Worm (Caenorhabditis elegans) whole organism, L1 larva: ENCODE results near the gene F54D5.24.

Experiments
- C04F5.9 ChIP-seq: sonication (generic microtip); optimal IDR thresholded peaks from 2 replicates; lab custom pipeline; 2016; ENCODE audit warnings: missing genetic modification characterization, missing compliant biosample characterization
- C16A3.4 ChIP-seq: fragments of 150-350 bp; optimal IDR thresholded peaks from 2 replicates; lab custom pipeline; 2014; ENCODE audit warnings: missing biosample characterization, missing genetic modification characterization
- alr-1 ChIP-seq: fragments of 200-800 bp; sonication (Bioruptor generic); optimal IDR thresholded peaks from 2 replicates; lab custom pipeline; 2018; ENCODE audit warnings: borderline replicate concordance, mild to moderate bottlenecking, missing genetic modification characterization, missing compliant biosample characterization
- ama-1 ChIP-seq: fragments of 150-350 bp; optimal IDR thresholded peaks from 2 replicates; lab custom pipeline; 2014
- blmp-1 ChIP-seq: fragments of 150-350 bp; optimal IDR thresholded peaks from 2 replicates; lab custom pipeline; 2014; ENCODE audit warnings: missing biosample characterization, missing genetic modification characterization
- ceh-82 ChIP-seq, 3 experiments: fragments of 150-350 bp in 1 of 3; sonication (generic microtip) in 2 of 3; optimal IDR thresholded peaks; 2 replicates each; lab custom pipeline; 2014 to 2017; ENCODE audit warnings: missing biosample characterization in 3 of 3, missing genetic modification characterization in 3 of 3
- ces-1 ChIP-seq: fragments of 150-350 bp; optimal IDR thresholded peaks from 2 replicates; lab custom pipeline; 2014; ENCODE audit warnings: missing biosample characterization, missing genetic modification reagents, missing genetic modification characterization
- dpl-1 ChIP-seq, 3 experiments: fragments of 150-350 bp in 2 of 3; sonication (generic microtip) in 1 of 3; optimal IDR thresholded peaks; 2 replicates each; lab custom pipeline; 2014 to 2017; ENCODE audit warnings: missing biosample characterization in 3 of 3, missing genetic modification characterization in 3 of 3, missing genetic modification reagents in 3 of 3
- efl-1 ChIP-seq, 4 experiments: fragments of 150-350 bp; optimal IDR thresholded peaks in 3 of 4; peaks in 1 of 4; 1 replicate in 1 of 4; 2 replicates in 3 of 4; lab custom pipeline; 2014; ENCODE audit warnings: missing biosample characterization in 2 of 4, missing genetic modification characterization in 2 of 4, missing genetic modification reagents in 2 of 4
- grh-1 ChIP-seq: fragments of 200-800 bp; sonication (Bioruptor generic); IDR thresholded peaks from 2 replicates; pipeline ENCODE4 v1.3.6; 2022; ENCODE audit warnings: missing genetic modification reagents, missing genetic modification characterization, missing compliant biosample characterization
- hlh-17 ChIP-seq: fragments of 200-800 bp; sonication (Bioruptor generic); optimal IDR thresholded peaks from 2 replicates; lab custom pipeline; 2018; ENCODE audit warnings: missing genetic modification characterization, mild to moderate bottlenecking, missing compliant biosample characterization, moderate library complexity, borderline replicate concordance
- lin-14 ChIP-seq: fragments of 200-800 bp; sonication (Bioruptor generic); optimal IDR thresholded peaks from 2 replicates; lab custom pipeline; 2018; ENCODE audit warnings: mild to moderate bottlenecking, missing genetic modification characterization, moderate library complexity, missing compliant biosample characterization
- lin-15B ChIP-seq: fragments of 150-350 bp; sonication (generic microtip); optimal IDR thresholded peaks from 3 replicates; lab custom pipeline; 2014; ENCODE audit warnings: missing biosample characterization, missing genetic modification characterization
- lin-35 ChIP-seq, 2 experiments: fragments of 150-350 bp; optimal IDR thresholded peaks; 2 replicates each; lab custom pipeline; 2014; ENCODE audit warnings: missing biosample characterization in 2 of 2, missing genetic modification characterization in 2 of 2, missing genetic modification reagents in 2 of 2
- lin-39 ChIP-seq: fragments of 150-350 bp; optimal IDR thresholded peaks from 2 replicates; lab custom pipeline; 2014; ENCODE audit warnings: missing biosample characterization, missing genetic modification reagents, missing genetic modification characterization
- lsy-2 ChIP-seq, 2 experiments: fragments of 150-350 bp; optimal IDR thresholded peaks; 2 replicates each; lab custom pipeline; 2014; ENCODE audit warnings: missing biosample characterization in 2 of 2, missing genetic modification characterization in 2 of 2
- mdl-1 ChIP-seq, 2 experiments: fragments of 150-350 bp; optimal IDR thresholded peaks; 2 replicates each; lab custom pipeline; 2014 to 2017; ENCODE audit warnings: missing biosample characterization in 2 of 2, missing genetic modification characterization in 2 of 2, inconsistent platforms in 1 of 2
- mef-2 ChIP-seq: fragments of 150-350 bp; optimal IDR thresholded peaks from 2 replicates; lab custom pipeline; 2014; ENCODE audit warnings: missing biosample characterization, missing genetic modification characterization
- mep-1 ChIP-seq: fragments of 150-350 bp; optimal IDR thresholded peaks from 2 replicates; lab custom pipeline; 2014; ENCODE audit warnings: missing biosample characterization, missing genetic modification characterization
- nhr-11 ChIP-seq: fragments of 150-350 bp; optimal IDR thresholded peaks from 2 replicates; lab custom pipeline; 2014; ENCODE audit warnings: missing biosample characterization, missing genetic modification characterization
- nhr-12 ChIP-seq: sonication (generic microtip); optimal IDR thresholded peaks from 2 replicates; lab custom pipeline; 2017; ENCODE audit warnings: missing biosample characterization, missing genetic modification characterization
- nhr-19 ChIP-seq: fragments of 200-800 bp; sonication (Bioruptor generic); conservative IDR thresholded peaks from 2 replicates; pipeline ENCODE4 v1.3.6; 2022; ENCODE audit warnings: missing genetic modification characterization, missing compliant biosample characterization
- nhr-47 ChIP-seq: sonication (generic microtip); optimal IDR thresholded peaks from 2 replicates; lab custom pipeline; 2016; ENCODE audit warnings: mild to moderate bottlenecking, missing genetic modification characterization, moderate library complexity, missing compliant biosample characterization
- nhr-71 ChIP-seq: sonication (generic microtip); optimal IDR thresholded peaks from 2 replicates; lab custom pipeline; 2016; ENCODE audit warnings: mild to moderate bottlenecking, missing genetic modification characterization, moderate library complexity, missing compliant biosample characterization
- nhr-84 ChIP-seq: sonication (generic microtip); optimal IDR thresholded peaks from 2 replicates; lab custom pipeline; 2017; ENCODE audit warnings: missing biosample characterization, missing genetic modification characterization
- nhr-85 ChIP-seq: sonication (generic microtip); peaks from one replicate; lab custom pipeline; 2016; ENCODE audit warnings: missing genetic modification characterization, inconsistent platforms, missing compliant biosample characterization
- nhr-90 ChIP-seq: sonication (generic microtip); optimal IDR thresholded peaks from 2 replicates; lab custom pipeline; 2016; ENCODE audit warnings: mild to moderate bottlenecking, missing genetic modification characterization, missing compliant biosample characterization; ENCODE audit not compliant: poor library complexity
- pag-3 ChIP-seq: sonication (generic microtip); optimal IDR thresholded peaks from 2 replicates; lab custom pipeline; 2017; ENCODE audit warnings: missing genetic modification characterization, mild to moderate bottlenecking, missing compliant biosample characterization, antibody characterized with exemption, borderline replicate concordance; ENCODE audit not compliant: insufficient read depth
- pqm-1 ChIP-seq: sonication (generic microtip); optimal IDR thresholded peaks from 3 replicates; lab custom pipeline; 2017; ENCODE audit warnings: missing biosample characterization, missing genetic modification characterization
- skn-1 ChIP-seq: fragments of 150-350 bp; optimal IDR thresholded peaks from 2 replicates; lab custom pipeline; 2014; ENCODE audit warnings: missing biosample characterization, missing genetic modification characterization
- snu-23 ChIP-seq: sonication (generic microtip); optimal IDR thresholded peaks from 2 replicates; lab custom pipeline; 2016; ENCODE audit warnings: missing genetic modification characterization, missing compliant biosample characterization
- tbx-2 ChIP-seq: sonication (generic microtip); optimal IDR thresholded peaks from 2 replicates; lab custom pipeline; 2016; ENCODE audit warnings: missing genetic modification characterization, missing compliant biosample characterization
- unc-86 ChIP-seq: sonication (generic microtip); optimal IDR thresholded peaks from 2 replicates; lab custom pipeline; 2016; ENCODE audit warnings: missing genetic modification characterization, missing compliant biosample characterization
- vab-15 ChIP-seq: sonication (generic microtip); optimal IDR thresholded peaks from 2 replicates; lab custom pipeline; 2017; ENCODE audit warnings: missing genotype, mild to moderate bottlenecking, missing genetic modification characterization, missing compliant biosample characterization
- xbp-1 ChIP-seq: sonication (generic microtip); optimal IDR thresholded peaks from 2 replicates; lab custom pipeline; 2016; ENCODE audit warnings: missing genetic modification characterization, missing compliant biosample characterization
- zag-1 ChIP-seq: fragments of 150-350 bp; optimal IDR thresholded peaks from 2 replicates; lab custom pipeline; 2014; ENCODE audit warnings: missing biosample characterization, missing genetic modification characterization

F54D5.24 gene

ce11 chrII:11595368-11595996 lies 39.7 kb downstream of the F54D5.24 start, which contains the start of gene gfat-1 (continued):
- TF ChIP-seq ama-1 (no peak), nhr-12 (tag; lab: Kevin White, UChicago) (no peak), mep-1 (tag; lab: Kevin White, UChicago) (no peak), unc-86 (tag; lab: Kevin White, UChicago) (no peak), efl-1 (optimal IDR thresholded peaks at IDR 0.05; lab: Kevin White, UChicago) (peak in 1 of 2 experiments; percentile 21), efl-1 (GFP tag; optimal IDR thresholded peaks at IDR 0.05 in 1 of 2; lab: Kevin White, UChicago) (peak; percentile 22 to 87), zag-1 (tag; lab: Kevin White, UChicago) (no peak), vab-15 (no peak), alr-1 (tag; lab: Kevin White, UChicago) (no peak), ces-1 (no peak), mdl-1 (tag; optimal IDR thresholded peaks at IDR 0.05; lab: Kevin White, UChicago) (peak; percentile 41 to 61), pag-3 (tag; lab: Kevin White, UChicago) (no peak), C16A3.4 (tag; lab: Kevin White, UChicago) (no peak), hlh-17 (no peak), nhr-11 (no peak), nhr-84 (tag; lab: Kevin White, UChicago) (no peak), C04F5.9 (tag; lab: Kevin White, UChicago) (no peak)

ce11 chrII:11596157-11596740 lies 40.5 kb downstream of the F54D5.24 start:
- TF ChIP-seq nhr-71 (tag; lab: Kevin White, UChicago) (peak; percentile 86), lin-14 (GFP tag; lab: Kevin White, UChicago) (peak; percentile 1), lin-39 (tag; lab: Kevin White, UChicago) (no peak)

ce11 chrII:11599751-11600150 lies 44.0 kb downstream of the F54D5.24 start, which contains the start of gene npp-5:
Gene npp-5 (minus strand): TSS chrII:11599809.
- TF ChIP-seq dpl-1 (GFP tag; optimal IDR thresholded peaks at IDR 0.05; lab: Kevin White, UChicago) (peak; percentile 83 to 91 (median 90)), blmp-1 (peak; percentile 31), ceh-82 (tag; optimal IDR thresholded peaks at IDR 0.05; lab: Kevin White, UChicago) (peak in 1 of 3 experiments; percentile 4), lin-15B (tag; lab: Kevin White, UChicago) (peak; percentile 20), efl-1 (optimal IDR thresholded peaks at IDR 0.05; lab: Kevin White, UChicago) (peak; percentile 69 to 90), efl-1 (GFP tag; optimal IDR thresholded peaks at IDR 0.05 in 1 of 2; lab: Kevin White, UChicago) (peak; percentile 91 to 99), nhr-90 (tag; lab: Kevin White, UChicago) (no peak), xbp-1 (tag; lab: Kevin White, UChicago) (peak; percentile 2), nhr-11 (no peak), pqm-1 (tag; lab: Kevin White, UChicago) (no peak), lin-35 (GFP tag; optimal IDR thresholded peaks at IDR 0.05; lab: Kevin White, UChicago) (peak; percentile 78 to 96), grh-1 (GFP tag; lab: Robert Waterston, UW) (no peak), nhr-71 (tag; lab: Kevin White, UChicago) (peak; percentile 52), lsy-2 (tag; optimal IDR thresholded peaks at IDR 0.05; lab: Kevin White, UChicago) (peak; percentile 20 to 65), tbx-2 (peak; percentile 20), skn-1 (tag; lab: Kevin White, UChicago) (peak; percentile 22), nhr-47 (peak; percentile 24), snu-23 (GFP tag; lab: Kevin White, UChicago) (peak; percentile 20), lin-14 (GFP tag; lab: Kevin White, UChicago) (peak; percentile 10), mef-2 (tag; lab: Kevin White, UChicago) (no peak), nhr-19 (GFP tag; lab: Robert Waterston, UW) (no peak), nhr-85 (peak; percentile 52)
- TF ChIP-seq, all 84 proteins: peak for 15
